Fruit fly (Drosophila melanogaster) whole organism: Measurements from ENCODE around the gene CG6683.

Experiments used
- CG8478 ChIP-seq: fragments of >200 bp; optimal IDR thresholded peaks from 2 replicates; lab custom pipeline; 2018; ENCODE audit warnings: inconsistent platforms
- pan ChIP-seq: fragments of >200 bp; optimal IDR thresholded peaks from 2 replicates; lab custom pipeline; 2017
- psq ChIP-seq: fragments of >200 bp; optimal IDR thresholded peaks from 2 replicates; lab custom pipeline; 2017

DNA sequence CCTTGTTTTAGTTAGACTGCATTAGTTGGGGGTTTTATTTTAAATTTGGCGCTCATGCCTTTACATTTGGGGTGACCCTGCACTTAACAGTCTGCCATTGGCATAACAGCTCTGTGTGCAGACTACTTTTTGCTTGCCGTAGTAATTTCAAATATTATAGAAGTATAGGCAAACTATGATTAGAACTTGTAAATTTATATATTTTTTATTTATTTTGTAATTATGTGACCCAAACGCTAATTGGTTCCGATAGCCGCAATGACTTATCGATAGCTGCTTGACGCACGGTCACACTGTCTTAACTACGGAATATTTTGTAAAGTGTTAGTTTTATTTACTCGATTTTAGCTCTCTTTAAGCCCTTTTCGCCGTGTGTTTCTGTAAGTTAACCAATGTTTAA is 30.0 kb upstream of the CG6683 start, which contains the start of gene rhea:
- no peak for TF ChIP-seq CG8478 (lab: Kevin White, UChicago)
- TF ChIP-seq pan (lab: Kevin White, UChicago), result no peak
- TF ChIP-seq psq (lab: Kevin White, UChicago), result no peak
